Fruit fly (Drosophila melanogaster) whole organism, embryonic: Measurements from ENCODE around the gene mus302.

Experiments used
- ATbp ChIP-seq: fragments of 200-800 bp; sonication (Bioruptor generic); optimal IDR thresholded peaks from 2 replicates; lab custom pipeline; 2017; ENCODE audit warnings: missing biosample characterization, mild to moderate bottlenecking, missing genetic modification characterization, missing genetic modification reagents
- Antp ChIP-seq: fragments of 200-800 bp; sonication (Bioruptor generic); optimal IDR thresholded peaks from 3 replicates; lab custom pipeline; 2016; ENCODE audit warnings: missing biosample characterization, missing genetic modification characterization
- CG10959 ChIP-seq: fragments of 200-800 bp; sonication (Bioruptor generic); IDR thresholded peaks from 2 replicates; pipeline ENCODE4 v1.3.6; 2022; ENCODE audit warnings: missing biosample characterization, missing genetic modification characterization
- CG11093 ChIP-seq: fragments of 200-800 bp; sonication (Bioruptor generic); IDR thresholded peaks from 3 replicates; pipeline ENCODE4 v1.3.6; 2022; ENCODE audit warnings: missing biosample characterization, missing genetic modification characterization
- CG12744 ChIP-seq: fragments of 200-800 bp; sonication (Bioruptor generic); optimal IDR thresholded peaks from 2 replicates; lab custom pipeline; 2016; ENCODE audit warnings: missing biosample characterization, missing genetic modification characterization
- CG12769 ChIP-seq: fragments of 200-800 bp; sonication (Bioruptor generic); optimal IDR thresholded peaks from 2 replicates; lab custom pipeline; 2019; ENCODE audit warnings: missing biosample characterization, mild to moderate bottlenecking, missing genetic modification characterization, moderate library complexity
- CG13123 ChIP-seq: fragments of 200-800 bp; sonication (Bioruptor generic); optimal IDR thresholded peaks from 2 replicates; lab custom pipeline; 2016; ENCODE audit warnings: missing biosample characterization, missing genetic modification characterization
- CG13287 ChIP-seq: fragments of 200-800 bp; sonication (Bioruptor generic); IDR thresholded peaks from 2 replicates; pipeline ENCODE4 v1.3.6; 2022; ENCODE audit warnings: missing biosample characterization, missing genetic modification characterization; ENCODE audit not compliant: partially characterized antibody
- CG14050 ChIP-seq: fragments of 200-800 bp; sonication (Bioruptor generic); IDR thresholded peaks from 3 replicates; pipeline ENCODE4 v1.3.6; 2022; ENCODE audit warnings: missing biosample characterization, missing genetic modification characterization
- CG14860 ChIP-seq: fragments of 200-800 bp; sonication (Bioruptor generic); IDR thresholded peaks from 3 replicates; pipeline ENCODE4 v1.3.6; 2022; ENCODE audit warnings: missing biosample characterization, missing genetic modification characterization; ENCODE audit not compliant: partially characterized antibody
- CG1647 ChIP-seq: fragments of 200-800 bp; sonication (Bioruptor generic); optimal IDR thresholded peaks from 3 replicates; lab custom pipeline; 2016; ENCODE audit warnings: missing biosample characterization, missing genetic modification characterization
- CG17359 ChIP-seq: fragments of 200-800 bp; sonication (Bioruptor generic); optimal IDR thresholded peaks from 3 replicates; lab custom pipeline; 2018; ENCODE audit warnings: missing biosample characterization, mild to moderate bottlenecking, missing genetic modification characterization, moderate library complexity
- CG17829 ChIP-seq: fragments of 200-800 bp; optimal IDR thresholded peaks from 2 replicates; lab custom pipeline; 2019; ENCODE audit warnings: missing biosample characterization, mild to moderate bottlenecking, missing genetic modification characterization, moderate library complexity
- CG18764 ChIP-seq: fragments of 200-800 bp; sonication (Bioruptor generic); optimal IDR thresholded peaks from 3 replicates; lab custom pipeline; 2016; ENCODE audit warnings: missing biosample characterization, missing genetic modification characterization
- CG2202 ChIP-seq: fragments of 200-800 bp; sonication (Bioruptor generic); optimal IDR thresholded peaks from 2 replicates; lab custom pipeline; 2018; ENCODE audit warnings: missing biosample characterization, mild to moderate bottlenecking, missing genetic modification characterization
- CG3847 ChIP-seq: fragments of 200-800 bp; sonication (Bioruptor generic); IDR thresholded peaks from 2 replicates; pipeline ENCODE4 v1.3.6; 2022; ENCODE audit warnings: missing biosample characterization, missing genetic modification characterization
- CG42726 ChIP-seq: fragments of 200-800 bp; sonication (Bioruptor generic); IDR thresholded peaks from 2 replicates; pipeline ENCODE4 v1.3.6; 2022; ENCODE audit warnings: missing biosample characterization, missing genetic modification characterization; ENCODE audit not compliant: partially characterized antibody
- CG4617 ChIP-seq: fragments of 200-800 bp; sonication (Bioruptor generic); optimal IDR thresholded peaks from 3 replicates; lab custom pipeline; 2016; ENCODE audit warnings: missing biosample characterization, missing genetic modification characterization, borderline replicate concordance
- CG5180 ChIP-seq: fragments of 200-800 bp; sonication (Bioruptor generic); optimal IDR thresholded peaks from 3 replicates; lab custom pipeline; 2017; ENCODE audit warnings: missing biosample characterization, missing genetic modification characterization, mild to moderate bottlenecking, moderate library complexity, missing genetic modification reagents
- CG6689 ChIP-seq: fragments of 200-800 bp; sonication (Bioruptor generic); IDR thresholded peaks from 2 replicates; pipeline ENCODE4 v1.3.6; 2022; ENCODE audit warnings: missing biosample characterization, missing genetic modification characterization
- CG9727 ChIP-seq: fragments of 200-800 bp; sonication (Bioruptor generic); optimal IDR thresholded peaks from 3 replicates; lab custom pipeline; 2017; ENCODE audit warnings: missing biosample characterization, mild to moderate bottlenecking, missing genetic modification characterization
- CG9932 ChIP-seq: fragments of 200-800 bp; sonication (Bioruptor generic); IDR thresholded peaks from 2 replicates; pipeline ENCODE4 v1.3.6; 2022; ENCODE audit warnings: missing biosample characterization, missing genetic modification characterization
- D ChIP-seq, 2 experiments: fragments of 200-800 bp in 1 of 2; fragments of >200 bp in 1 of 2; sonication (Bioruptor generic) in 1 of 2; optimal IDR thresholded peaks; 2 replicates in 1 of 2; 3 replicates in 1 of 2; lab custom pipeline; 2017; ENCODE audit warnings: mild to moderate bottlenecking in 1 of 2, missing biosample characterization in 1 of 2, missing genetic modification characterization in 1 of 2, missing genetic modification reagents in 1 of 2
- E2f2 ChIP-seq: fragments of 200-800 bp; sonication (Bioruptor generic); IDR thresholded peaks from 2 replicates; pipeline ENCODE4 v1.3.6; 2022; ENCODE audit warnings: missing biosample characterization, missing genetic modification characterization
- Hmr ChIP-seq: fragments of 200-800 bp; sonication (Bioruptor generic); optimal IDR thresholded peaks from 3 replicates; lab custom pipeline; 2017; ENCODE audit warnings: mild to moderate bottlenecking, missing biosample characterization, missing genetic modification reagents, missing genetic modification characterization
- MBD-R2 ChIP-seq: fragments of 200-800 bp; sonication (Bioruptor generic); IDR thresholded peaks from 2 replicates; pipeline ENCODE4 v1.3.6; 2022; ENCODE audit warnings: missing biosample characterization, missing genetic modification characterization
- Max ChIP-seq: fragments of 200-800 bp; sonication (Bioruptor generic); optimal IDR thresholded peaks from 2 replicates; lab custom pipeline; 2016; ENCODE audit warnings: missing biosample characterization, mild to moderate bottlenecking, missing genetic modification characterization
- Med ChIP-seq: fragments of 200-800 bp; sonication (Bioruptor generic); peaks from one replicate; lab custom pipeline; 2016; ENCODE audit warnings: missing biosample characterization, missing genetic modification characterization, mild to moderate bottlenecking, inconsistent platforms, moderate library complexity
- Sry-β ChIP-seq: fragments of 200-800 bp; sonication (Bioruptor generic); optimal IDR thresholded peaks from 2 replicates; lab custom pipeline; 2018; ENCODE audit warnings: missing biosample characterization, mild to moderate bottlenecking, missing genetic modification characterization, moderate library complexity
- Xrp1 ChIP-seq: fragments of 200-800 bp; sonication (Bioruptor generic); IDR thresholded peaks from 2 replicates; pipeline ENCODE4 v1.3.6; 2022; ENCODE audit warnings: missing biosample characterization, missing genetic modification characterization
- YL-1 ChIP-seq: fragments of 200-800 bp; sonication (Bioruptor generic); optimal IDR thresholded peaks from 3 replicates; lab custom pipeline; 2017; ENCODE audit warnings: missing biosample characterization, mild to moderate bottlenecking, missing genetic modification characterization
- ab ChIP-seq: fragments of 200-800 bp; sonication (Bioruptor generic); optimal IDR thresholded peaks from 2 replicates; lab custom pipeline; 2016; ENCODE audit warnings: missing biosample characterization, missing genetic modification characterization
- ap ChIP-seq: fragments of 200-800 bp; sonication (Bioruptor generic); IDR thresholded peaks from 2 replicates; pipeline ENCODE4 v1.3.6; 2022; ENCODE audit warnings: missing biosample characterization, missing genetic modification characterization
- bbx ChIP-seq: fragments of 200-800 bp; sonication (Bioruptor generic); IDR thresholded peaks from 2 replicates; pipeline ENCODE4 v1.3.6; 2022; ENCODE audit warnings: missing biosample characterization, missing genetic modification characterization; ENCODE audit not compliant: partially characterized antibody
- cg ChIP-seq: fragments of 200-800 bp; sonication (Bioruptor generic); optimal IDR thresholded peaks from 3 replicates; lab custom pipeline; 2019; ENCODE audit warnings: missing biosample characterization, mild to moderate bottlenecking, missing genetic modification characterization, moderate library complexity
- chif ChIP-seq, 2 experiments: fragments of 200-800 bp; sonication (Bioruptor generic); optimal IDR thresholded peaks; 3 replicates each; lab custom pipeline; 2016; ENCODE audit warnings: missing biosample characterization in 2 of 2, missing genetic modification characterization in 2 of 2
- chn ChIP-seq: fragments of 200-800 bp; sonication (Bioruptor generic); optimal IDR thresholded peaks from 2 replicates; lab custom pipeline; 2016; ENCODE audit warnings: missing biosample characterization, missing genetic modification characterization
- dm ChIP-seq: fragments of 200-800 bp; sonication (Bioruptor generic); optimal IDR thresholded peaks from 3 replicates; lab custom pipeline; 2016; ENCODE audit warnings: missing biosample characterization, missing genetic modification characterization
- fru ChIP-seq: fragments of >200 bp; optimal IDR thresholded peaks from 2 replicates; lab custom pipeline; 2017
- lab ChIP-seq: fragments of 200-800 bp; sonication (Bioruptor generic); optimal IDR thresholded peaks from 3 replicates; lab custom pipeline; 2017; ENCODE audit warnings: missing biosample characterization, missing genetic modification characterization, mild to moderate bottlenecking, moderate library complexity, missing genetic modification reagents
- phol ChIP-seq: fragments of 200-800 bp; sonication (Bioruptor generic); optimal IDR thresholded peaks from 3 replicates; lab custom pipeline; 2018; ENCODE audit warnings: missing biosample characterization, mild to moderate bottlenecking, missing genetic modification characterization, moderate library complexity
- psq ChIP-seq: fragments of 200-800 bp; sonication (Bioruptor generic); optimal IDR thresholded peaks from 2 replicates; lab custom pipeline; 2017; ENCODE audit warnings: missing biosample characterization, missing genetic modification characterization
- row ChIP-seq: fragments of 200-800 bp; sonication (Bioruptor generic); IDR thresholded peaks from 3 replicates; pipeline ENCODE4 v1.3.6; 2022; ENCODE audit warnings: missing biosample characterization, missing genetic modification characterization
- sob ChIP-seq: fragments of 200-800 bp; sonication (Bioruptor generic); IDR thresholded peaks from 2 replicates; pipeline ENCODE4 v1.3.6; 2022; ENCODE audit warnings: missing biosample characterization, missing genetic modification characterization
- tll ChIP-seq, 2 experiments: fragments of 200-800 bp in 1 of 2; fragments of >200 bp in 1 of 2; sonication (Bioruptor generic) in 1 of 2; optimal IDR thresholded peaks; 2 replicates each; lab custom pipeline; 2017 to 2019; ENCODE audit warnings: missing biosample characterization in 2 of 2, missing genetic modification characterization in 2 of 2, mild to moderate bottlenecking in 1 of 2, moderate library complexity in 1 of 2
- trh ChIP-seq: fragments of 200-800 bp; sonication (Bioruptor generic); optimal IDR thresholded peaks from 2 replicates; lab custom pipeline; 2016; ENCODE audit warnings: missing biosample characterization, missing genetic modification characterization
- unpg ChIP-seq: fragments of 200-800 bp; sonication (Bioruptor generic); optimal IDR thresholded peaks from 3 replicates; lab custom pipeline; 2018; ENCODE audit warnings: missing biosample characterization, mild to moderate bottlenecking, missing genetic modification characterization, moderate library complexity
- vvl ChIP-seq: fragments of 200-800 bp; sonication (Bioruptor generic); IDR thresholded peaks from 2 replicates; pipeline ENCODE4 v1.3.6; 2022; ENCODE audit warnings: missing biosample characterization, missing genetic modification characterization
- wor ChIP-seq: fragments of 200-800 bp; sonication (Bioruptor generic); IDR thresholded peaks from 2 replicates; pipeline ENCODE4 v1.3.6; 2022; ENCODE audit warnings: missing biosample characterization, missing genetic modification characterization

The mus302 gene

dm6 chr3L:16796603-16797002 is 17.1 kb upstream of the mus302 start (continued):
- TF ChIP-seq Antp (GFP tag; lab: Kevin White, UChicago) (no peak), chif (GFP tag; optimal IDR thresholded peaks at IDR 0.05; lab: Kevin White, UChicago) (peak in 1 of 2 experiments; percentile 16), chn (GFP tag; lab: Kevin White, UChicago) (no peak), CG12744 (GFP tag; lab: Kevin White, UChicago) (no peak), Xrp1 (no peak), ATbp (GFP tag; lab: Kevin White, UChicago) (no peak), vvl (GFP tag; lab: Robert Waterston, UW) (peak; percentile 40), CG17359 (peak; percentile 5), CG13287 (GFP tag; lab: Robert Waterston, UW) (no peak), CG13123 (no peak), CG11093 (no peak), CG5180 (GFP tag; lab: Kevin White, UChicago) (peak; percentile 35)
- TF ChIP-seq, all 482 proteins: peak for 17

dm6 chr3L:16786728-16787127 is 7.2 kb upstream of the mus302 start, which contains the start of gene eIF3e:
eIF3e (minus strand) TSS chr3L:16786941.
- TF ChIP-seq CG14860 (GFP tag; lab: Robert Waterston, UW) (no peak), ATbp (GFP tag; lab: Kevin White, UChicago) (no peak), CG6689 (GFP tag; lab: Robert Waterston, UW) (peak; percentile 23; the same call in 1 of the 2 replicates), D (optimal IDR thresholded peaks at IDR 0.05; lab: Kevin White, UChicago) (no peak), D (GFP tag; optimal IDR thresholded peaks at IDR 0.05; lab: Kevin White, UChicago) (no peak), CG10959 (GFP tag; lab: Robert Waterston, UW) (no peak), row (GFP tag; lab: Robert Waterston, UW) (peak; percentile 51), CG17829 (no peak), CG2202 (tag; lab: Kevin White, UChicago) (no peak), trh (GFP tag; lab: Kevin White, UChicago) (no peak), bbx (GFP tag; lab: Robert Waterston, UW) (0 out of 2 replicates have a peak, but pooled peaks have one; percentile 23), cg (GFP tag; lab: Kevin White, UChicago) (no peak), CG3847 (GFP tag; lab: Robert Waterston, UW) (peak; percentile 57; the same call in 1 of the 2 replicates), CG18764 (GFP tag; lab: Kevin White, UChicago) (no peak), YL-1 (GFP tag; lab: Kevin White, UChicago) (peak; percentile 27), Sry-β (GFP tag; lab: Kevin White, UChicago) (no peak), lab (GFP tag; lab: Kevin White, UChicago) (no peak), psq (GFP tag; lab: Kevin White, UChicago) (no peak), CG14050 (GFP tag; lab: Robert Waterston, UW) (no peak), CG12769 (tag; lab: Kevin White, UChicago) (no peak), Med (GFP tag; lab: Kevin White, UChicago) (peak; percentile 52), ab (GFP tag; lab: Kevin White, UChicago) (no peak), CG42726 (GFP tag; lab: Robert Waterston, UW) (0 out of 2 replicates have a peak, but pooled peaks have one; percentile 21), wor (GFP tag; lab: Robert Waterston, UW) (no peak), E2f2 (peak; percentile 89), CG9932 (peak; percentile 37; the same call in 1 of the 2 replicates), Hmr (GFP tag; lab: Kevin White, UChicago) (no peak), MBD-R2 (peak; percentile 65), CG4617 (GFP tag; lab: Kevin White, UChicago) (peak; percentile 64), CG1647 (GFP tag; lab: Kevin White, UChicago) (no peak), fru (lab: Kevin White, UChicago) (no peak), CG9727 (no peak), dm (GFP tag; lab: Kevin White, UChicago) (peak; percentile 57), phol (tag; lab: Kevin White, UChicago) (peak; percentile 77), sob (GFP tag; lab: Robert Waterston, UW) (0 out of 2 replicates have a peak, but pooled peaks have one; percentile 8), tll (GFP tag; optimal IDR thresholded peaks at IDR 0.05; lab: Kevin White, UChicago) (no peak), Max (GFP tag; lab: Kevin White, UChicago) (no peak), unpg (GFP tag; lab: Kevin White, UChicago) (no peak), ap (no peak)
